Worm (Caenorhabditis elegans): ENCODE data around the gene str-73.

Gene str-73

DNA sequence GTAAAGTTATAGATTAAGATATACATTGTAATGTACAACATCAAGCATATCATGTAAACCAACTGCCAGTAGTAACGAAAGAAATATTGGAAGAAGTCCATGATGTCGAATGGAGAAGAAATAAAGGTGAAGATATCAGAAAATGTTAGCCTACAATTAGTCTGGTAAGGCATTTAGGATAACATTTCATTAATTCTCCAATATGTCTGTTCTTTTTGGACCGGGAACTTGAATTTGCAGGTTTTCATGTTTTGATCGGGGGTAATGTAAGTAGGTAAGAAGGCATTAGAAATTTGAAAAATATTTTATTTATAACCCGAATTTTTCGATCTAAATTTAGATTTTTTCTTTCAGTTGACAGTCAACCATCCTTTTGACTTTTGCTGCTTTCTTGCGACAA lies 36.3 kb upstream of the str-73 start, which contains the start of gene srd-63:
TSS of gene srd-63 (minus strand) at position 101 of the 400 bp plus-strand sequence.
- TF ChIP-seq fax-1 (tag; optimal IDR thresholded peaks at IDR 0.05) (no peak), ztf-16 (tag; optimal IDR thresholded peaks at IDR 0.05) (no peak), dmd-4 (tag; optimal IDR thresholded peaks at IDR 0.05; ENCODE audit: borderline replicate concordance) (no peak), sox-2 (GFP tag; IDR thresholded peaks at IDR 0.05) (no peak), pag-3 (tag; optimal IDR thresholded peaks at IDR 0.05; ENCODE audit: borderline replicate concordance) (no peak), syd-9 (tag; optimal IDR thresholded peaks at IDR 0.05) (no peak), K09A11.1 (tag; optimal IDR thresholded peaks at IDR 0.05; ENCODE audit: insufficient read depth) (no peak), sox-4 (tag; optimal IDR thresholded peaks at IDR 0.05) (no peak), ama-1 (optimal IDR thresholded peaks at IDR 0.05) (no peak), ceh-45 (GFP tag; IDR thresholded peaks at IDR 0.05) (no peak), hlh-8 (tag; optimal IDR thresholded peaks at IDR 0.05) (no peak), rnt-1 (tag; optimal IDR thresholded peaks at IDR 0.05) (no peak), sdc-2 (tag; optimal IDR thresholded peaks at IDR 0.05) (no peak), pat-9 (tag; optimal IDR thresholded peaks at IDR 0.05) (no peak), unc-55 (GFP tag; optimal IDR thresholded peaks at IDR 0.05) (no peak), tbx-2 (tag; optimal IDR thresholded peaks at IDR 0.05) (no peak)

- TF ChIP-seq K09A11.1 (tag; optimal IDR thresholded peaks at IDR 0.05; ENCODE audit: insufficient read depth) (no peak), F13H6.1 (tag; optimal IDR thresholded peaks at IDR 0.05) (no peak), ceh-6 (GFP tag; optimal IDR thresholded peaks at IDR 0.05) (no peak), elt-2 (tag; optimal IDR thresholded peaks at IDR 0.05) (peak; percentile 4)
These were observed 34.9 kb upstream of the str-73 start, which contains the start of gene F13A7.11 for ce11 chrV:16395131-16395530. Gene F13A7.11 (minus strand): TSS chrV:16395304.

ce11 chrV:16395739-16396138 lies 34.3 kb upstream of the str-73 start, which contains the start of gene F13A7.12:
Gene F13A7.12 (plus strand): TSS chrV:16396039.
- TF ChIP-seq ceh-14 (tag; optimal IDR thresholded peaks at IDR 0.05) (no peak), pag-3 (tag; optimal IDR thresholded peaks at IDR 0.05; ENCODE audit: borderline replicate concordance) (no peak), ceh-24 (tag; optimal IDR thresholded peaks at IDR 0.05) (no peak), unc-55 (GFP tag; optimal IDR thresholded peaks at IDR 0.05) (no peak), ceh-2 (tag; optimal IDR thresholded peaks at IDR 0.05) (no peak), ceh-45 (GFP tag; IDR thresholded peaks at IDR 0.05) (no peak), K02D7.2 (tag; optimal IDR thresholded peaks at IDR 0.05) (no peak), pax-1 (tag; optimal IDR thresholded peaks at IDR 0.05) (no peak), ama-1 (optimal IDR thresholded peaks at IDR 0.05) (no peak), mec-3 (tag; optimal IDR thresholded peaks at IDR 0.05; ENCODE audit: borderline replicate concordance) (no peak), ref-2 (tag; optimal IDR thresholded peaks at IDR 0.05) (no peak), ceh-30 (tag; optimal IDR thresholded peaks at IDR 0.05) (no peak), zip-5 (tag; optimal IDR thresholded peaks at IDR 0.05) (no peak), gmeb-2 (tag; optimal IDR thresholded peaks at IDR 0.05) (no peak), elt-4 (tag; optimal IDR thresholded peaks at IDR 0.05) (no peak), pat-9 (tag; optimal IDR thresholded peaks at IDR 0.05) (no peak), ahr-1 (tag; optimal IDR thresholded peaks at IDR 0.05) (no peak), elt-2 (tag; optimal IDR thresholded peaks at IDR 0.05) (no peak)

- no peak for TF ChIP-seq ceh-9 (tag; optimal IDR thresholded peaks at IDR 0.05)
- no peak for TF ChIP-seq C08G9.2 (tag; optimal IDR thresholded peaks at IDR 0.05)
- TF ChIP-seq fkh-10 (GFP tag; optimal IDR thresholded peaks at IDR 0.05) = no peak
- TF ChIP-seq ceh-19 (GFP tag; optimal IDR thresholded peaks at IDR 0.05) = no peak
- no peak for TF ChIP-seq unc-3 (GFP tag; conservative IDR thresholded peaks at IDR 0.05)
- no peak for TF ChIP-seq unc-3 (tag; optimal IDR thresholded peaks at IDR 0.05)
- no peak for TF ChIP-seq lin-11 (tag; optimal IDR thresholded peaks at IDR 0.05)
- TF ChIP-seq odd-2 (tag; optimal IDR thresholded peaks at IDR 0.05) = no peak
- TF ChIP-seq nhr-232 (tag; optimal IDR thresholded peaks at IDR 0.05) = no peak
- no peak for TF ChIP-seq hlh-8 (tag; optimal IDR thresholded peaks at IDR 0.05)
- no peak for TF ChIP-seq nfya-1 (tag; optimal IDR thresholded peaks at IDR 0.05)
These were observed 30.7 kb upstream of the str-73 start, which contains the start of gene sre-36 for ce11 chrV:16399388-16399787. Gene sre-36 (plus strand): TSS chrV:16399688.

Measured in whole organism, late embryonic.